Worm (Caenorhabditis elegans): ENCODE measurements around the gene acr-9.

The acr-9 gene

DNA sequence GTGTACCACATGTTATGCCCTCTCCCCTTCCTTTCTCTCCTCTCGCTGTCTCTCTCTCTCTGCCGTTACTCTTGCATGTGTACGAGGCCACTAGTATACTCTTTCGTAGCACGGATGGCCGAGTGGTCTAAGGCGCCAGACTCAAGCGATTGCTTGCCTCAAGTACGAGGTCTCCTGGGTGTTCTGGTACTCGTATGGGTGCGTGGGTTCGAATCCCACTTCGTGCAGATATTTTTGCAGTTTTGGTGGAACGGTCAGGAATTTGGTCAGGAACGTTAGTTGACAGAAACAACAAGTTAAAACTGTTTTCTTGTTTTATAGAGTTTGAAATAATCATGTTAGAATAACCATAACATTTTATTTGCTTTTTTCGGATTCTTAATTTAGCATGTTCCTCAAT is 18.7 kb upstream of the acr-9 start (continued):
- TF ChIP-seq saeg-2 (GFP tag; IDR thresholded peaks at IDR 0.05), result peak; percentile 90
- no peak for TF ChIP-seq ama-1 (optimal IDR thresholded peaks at IDR 0.05)
- TF ChIP-seq fkh-10 (GFP tag; optimal IDR thresholded peaks at IDR 0.05), result peak; percentile 45
- peak; percentile 82 for TF ChIP-seq jun-1 (tag; optimal IDR thresholded peaks at IDR 0.05)
- peak; percentile 77 for TF ChIP-seq ceh-32 (tag; optimal IDR thresholded peaks at IDR 0.05; ENCODE audit: poor library complexity)
- peak in 1 of 2 experiments; percentile 98 for TF ChIP-seq unc-62 (GFP tag; optimal IDR thresholded peaks at IDR 0.05 in 1 of 2)
- TF ChIP-seq unc-62 (tag; optimal IDR thresholded peaks at IDR 0.05), result no peak
- TF ChIP-seq daf-19 (GFP tag; conservative IDR thresholded peaks at IDR 0.05), result peak; percentile 87
- peak; percentile 95 for TF ChIP-seq madf-9 (GFP tag; conservative IDR thresholded peaks at IDR 0.05)
- TF ChIP-seq attf-4 (tag; optimal IDR thresholded peaks at IDR 0.05), result peak; percentile 23
- TF ChIP-seq nhr-28 (tag; optimal IDR thresholded peaks at IDR 0.05), result peak; percentile 65
- peak; percentile 36 for TF ChIP-seq nhr-11 (tag; optimal IDR thresholded peaks at IDR 0.05)
- peak; percentile 83 for TF ChIP-seq hlh-11 (tag; optimal IDR thresholded peaks at IDR 0.05)
- peak; percentile 98 for TF ChIP-seq vab-7 (GFP tag; IDR thresholded peaks at IDR 0.05)
- TF ChIP-seq T20F7.1 (GFP tag; optimal IDR thresholded peaks at IDR 0.05), result peak; percentile 74
- TF ChIP-seq gei-8 (GFP tag; optimal IDR thresholded peaks at IDR 0.05), result peak; percentile 92
- no peak for TF ChIP-seq nhr-25 (tag; optimal IDR thresholded peaks at IDR 0.05; ENCODE audit: borderline replicate concordance, insufficient read depth)
- TF ChIP-seq mes-2 (tag; optimal IDR thresholded peaks at IDR 0.05; ENCODE audit: poor library complexity, severe bottlenecking), result peak; percentile 90
- peak; percentile 91 for TF ChIP-seq ceh-20 (GFP tag; IDR thresholded peaks at IDR 0.05)
- no peak for TF ChIP-seq fos-1 (tag; optimal IDR thresholded peaks at IDR 0.05)
- TF ChIP-seq dpl-1 (GFP tag; optimal IDR thresholded peaks at IDR 0.05), result peak; percentile 38
- TF ChIP-seq lin-1 (GFP tag; IDR thresholded peaks at IDR 0.05), result peak; percentile 92
- no peak for TF ChIP-seq ceh-82 (tag; optimal IDR thresholded peaks at IDR 0.05)
- TF ChIP-seq unc-130 (GFP tag; optimal IDR thresholded peaks at IDR 0.05), result peak; percentile 73
- TF ChIP-seq zip-2 (tag; optimal IDR thresholded peaks at IDR 0.05), result peak; percentile 66
- TF ChIP-seq F10B5.3 (tag; optimal IDR thresholded peaks at IDR 0.05), result peak; percentile 85
- peak; percentile 83 for TF ChIP-seq F37D6.2 (tag; optimal IDR thresholded peaks at IDR 0.05)
- peak; percentile 90 for TF ChIP-seq ceh-44 (GFP tag; IDR thresholded peaks at IDR 0.05)
- TF ChIP-seq nhr-41 (GFP tag; IDR thresholded peaks at IDR 0.05), result peak; percentile 98
- peak; percentile 96 for TF ChIP-seq ctbp-1 (GFP tag; IDR thresholded peaks at IDR 0.05)
- peak in 1 of 2 experiments; percentile 35 for TF ChIP-seq ZK546.5 (tag; optimal IDR thresholded peaks at IDR 0.05)
- peak; percentile 91 for TF ChIP-seq nhr-42 (GFP tag; IDR thresholded peaks at IDR 0.05)
- TF ChIP-seq snpc-4 (tag; optimal IDR thresholded peaks at IDR 0.05), result no peak
- peak; percentile 90 for TF ChIP-seq spr-1 (tag; optimal IDR thresholded peaks at IDR 0.05)
- TF ChIP-seq egl-27 (tag; optimal IDR thresholded peaks at IDR 0.05), result no peak
- peak; percentile 10 to 80 for TF ChIP-seq mdl-1 (tag; optimal IDR thresholded peaks at IDR 0.05)
- TF ChIP-seq ces-1 (GFP tag; optimal IDR thresholded peaks at IDR 0.05), result peak; percentile 41
- TF ChIP-seq lin-15B (tag; optimal IDR thresholded peaks at IDR 0.05), result no peak
- TF ChIP-seq egl-43 (GFP tag; IDR thresholded peaks at IDR 0.05), result peak; percentile 99
- peak; percentile 99 for TF ChIP-seq F26F4.8 (GFP tag; conservative IDR thresholded peaks at IDR 0.05)
- TF ChIP-seq dve-1 (tag; optimal IDR thresholded peaks at IDR 0.05; ENCODE audit: insufficient read depth), result peak; percentile 84
- TF ChIP-seq mxl-2 (GFP tag; conservative IDR thresholded peaks at IDR 0.05), result peak; percentile 88
- TF ChIP-seq nhr-10 (tag; optimal IDR thresholded peaks at IDR 0.05), result no peak
- peak; percentile 92 for TF ChIP-seq D1046.2 (GFP tag; IDR thresholded peaks at IDR 0.05)
- TF ChIP-seq lin-29 (GFP tag; IDR thresholded peaks at IDR 0.05), result peak; percentile 76; the same call in 1 of the 2 replicates
- TF ChIP-seq ZK337.2 (GFP tag; IDR thresholded peaks at IDR 0.05), result peak; percentile 92
- TF ChIP-seq F49E8.2 (tag; optimal IDR thresholded peaks at IDR 0.05; ENCODE audit: borderline replicate concordance), result peak; percentile 81
- peak; percentile 95 for TF ChIP-seq tra-1 (GFP tag; IDR thresholded peaks at IDR 0.05)
- peak; percentile 76 for TF ChIP-seq mxl-3 (GFP tag; optimal IDR thresholded peaks at IDR 0.05)
- peak; percentile 98 for TF ChIP-seq Y105C5A.15 (GFP tag; IDR thresholded peaks at IDR 0.05)
- TF ChIP-seq lin-39 (tag; optimal IDR thresholded peaks at IDR 0.05), result no peak

All from whole organism, L4 larva.